Fruit fly (Drosophila melanogaster) whole organism, embryonic: ENCODE results near the gene RpS12.

Experiments
- Atf-2 ChIP-seq: fragments of 200-800 bp; sonication (Bioruptor generic); optimal IDR thresholded peaks from 2 replicates; lab custom pipeline; 2016; ENCODE audit warnings: missing biosample characterization, missing genetic modification characterization
- BEAF-32 ChIP-seq: fragments of 200-800 bp; sonication (Bioruptor generic); optimal IDR thresholded peaks from 3 replicates; lab custom pipeline; 2017; ENCODE audit warnings: missing biosample characterization, missing genetic modification characterization, mild to moderate bottlenecking, moderate library complexity, missing genetic modification reagents
- CG10209 ChIP-seq: fragments of 200-800 bp; sonication (Bioruptor generic); optimal IDR thresholded peaks from 3 replicates; lab custom pipeline; 2017; ENCODE audit warnings: missing biosample characterization, mild to moderate bottlenecking, missing genetic modification characterization, missing genetic modification reagents
- CG11085 ChIP-seq: fragments of 200-800 bp; sonication (Bioruptor generic); IDR thresholded peaks from 2 replicates; pipeline ENCODE4 v1.3.6; 2022; ENCODE audit warnings: missing biosample characterization, missing genetic modification characterization
- CG11504 ChIP-seq: fragments of 200-800 bp; sonication (Bioruptor generic); optimal IDR thresholded peaks from 3 replicates; lab custom pipeline; 2019; ENCODE audit warnings: missing biosample characterization, mild to moderate bottlenecking, missing genetic modification characterization, moderate library complexity
- CG12391 ChIP-seq: fragments of 200-800 bp; sonication (Bioruptor generic); optimal IDR thresholded peaks from 3 replicates; lab custom pipeline; 2018; ENCODE audit warnings: missing biosample characterization, mild to moderate bottlenecking, missing genetic modification characterization, moderate library complexity
- CG13624 ChIP-seq: fragments of 200-800 bp; sonication (Bioruptor generic); optimal IDR thresholded peaks from 2 replicates; lab custom pipeline; 2016; ENCODE audit warnings: missing biosample characterization, missing genetic modification characterization
- CG14050 ChIP-seq: fragments of 200-800 bp; sonication (Bioruptor generic); IDR thresholded peaks from 3 replicates; pipeline ENCODE4 v1.3.6; 2022; ENCODE audit warnings: missing biosample characterization, missing genetic modification characterization
- CG14710 ChIP-seq: fragments of 200-800 bp; sonication (Bioruptor generic); optimal IDR thresholded peaks from 3 replicates; lab custom pipeline; 2019; ENCODE audit warnings: missing biosample characterization, mild to moderate bottlenecking, missing genetic modification characterization, moderate library complexity
- CG14965 ChIP-seq: fragments of 200-800 bp; sonication (Bioruptor generic); optimal IDR thresholded peaks from 2 replicates; lab custom pipeline; 2016; ENCODE audit warnings: missing biosample characterization, missing genetic modification characterization, borderline replicate concordance
- CG15479 ChIP-seq: fragments of 200-800 bp; sonication (Bioruptor generic); optimal IDR thresholded peaks from 3 replicates; lab custom pipeline; 2019; ENCODE audit warnings: missing biosample characterization, mild to moderate bottlenecking, missing genetic modification characterization, moderate library complexity
- CG15601 ChIP-seq: fragments of 200-800 bp; sonication (Bioruptor generic); optimal IDR thresholded peaks from 3 replicates; lab custom pipeline; 2019; ENCODE audit warnings: missing biosample characterization, mild to moderate bottlenecking, missing genetic modification characterization, moderate library complexity
- CG17361 ChIP-seq: fragments of 200-800 bp; sonication (Bioruptor generic); IDR thresholded peaks from 3 replicates; pipeline ENCODE4 v1.3.6; 2022; ENCODE audit warnings: missing biosample characterization, missing genetic modification characterization
- CG2678 ChIP-seq: fragments of 200-800 bp; sonication (Bioruptor generic); optimal IDR thresholded peaks from 3 replicates; lab custom pipeline; 2019; ENCODE audit warnings: missing biosample characterization, mild to moderate bottlenecking, missing genetic modification characterization, moderate library complexity
- CG2875 ChIP-seq: fragments of 200-800 bp; sonication (Bioruptor generic); optimal IDR thresholded peaks from 2 replicates; lab custom pipeline; 2017; ENCODE audit warnings: missing biosample characterization, mild to moderate bottlenecking, missing genetic modification characterization, missing genetic modification reagents
- CG33557 ChIP-seq: fragments of 200-800 bp; sonication (Bioruptor generic); optimal IDR thresholded peaks from 2 replicates; lab custom pipeline; 2019; ENCODE audit warnings: missing biosample characterization, mild to moderate bottlenecking, missing genetic modification characterization, moderate library complexity
- CG3995 ChIP-seq: fragments of 200-800 bp; sonication (Bioruptor generic); optimal IDR thresholded peaks from 3 replicates; lab custom pipeline; 2016; ENCODE audit warnings: missing biosample characterization, missing genetic modification characterization
- CG4404 ChIP-seq: fragments of 200-800 bp; sonication (Bioruptor generic); IDR thresholded peaks from 2 replicates; pipeline ENCODE4 v1.3.6; 2022; ENCODE audit warnings: missing biosample characterization, missing genetic modification characterization
- CG8290 ChIP-seq, 3 experiments: fragments of 200-800 bp; sonication (Bioruptor generic); optimal IDR thresholded peaks; 2 replicates each; lab custom pipeline; 2016 to 2019; ENCODE audit warnings: missing biosample characterization in 3 of 3, missing genetic modification characterization in 3 of 3, mild to moderate bottlenecking in 2 of 3, moderate library complexity in 1 of 3
- CG8388 ChIP-seq: fragments of 200-800 bp; sonication (Bioruptor generic); optimal IDR thresholded peaks from 2 replicates; lab custom pipeline; 2019; ENCODE audit warnings: missing biosample characterization, mild to moderate bottlenecking, missing genetic modification characterization, moderate library complexity
- CG9437 ChIP-seq: fragments of 200-800 bp; sonication (Bioruptor generic); optimal IDR thresholded peaks from 2 replicates; lab custom pipeline; 2018; ENCODE audit warnings: missing biosample characterization, mild to moderate bottlenecking, missing genetic modification characterization
- Dip2 ChIP-seq: fragments of 200-800 bp; sonication (Bioruptor generic); IDR thresholded peaks from 2 replicates; pipeline ENCODE4 v1.3.6; 2022; ENCODE audit warnings: missing biosample characterization, missing genetic modification characterization
- Doc2 ChIP-seq: fragments of 200-800 bp; sonication (Bioruptor generic); IDR thresholded peaks from 2 replicates; pipeline ENCODE4 v1.3.6; 2022; ENCODE audit warnings: missing biosample characterization, missing genetic modification characterization
- HmgZ ChIP-seq: fragments of 200-800 bp; sonication (Bioruptor generic); optimal IDR thresholded peaks from 2 replicates; lab custom pipeline; 2018; ENCODE audit warnings: missing biosample characterization, mild to moderate bottlenecking, missing genetic modification characterization
- Hr3 ChIP-seq: fragments of 200-800 bp; sonication (Bioruptor generic); optimal IDR thresholded peaks from 3 replicates; lab custom pipeline; 2016; ENCODE audit warnings: missing biosample characterization, missing genetic modification characterization
- Hr51 ChIP-seq, 2 experiments: fragments of 200-800 bp; sonication (Bioruptor generic); optimal IDR thresholded peaks; 2 replicates in 1 of 2; 3 replicates in 1 of 2; lab custom pipeline; 2016 to 2018; ENCODE audit warnings: missing biosample characterization in 2 of 2, missing genetic modification characterization in 2 of 2, mild to moderate bottlenecking in 1 of 2, moderate library complexity in 1 of 2
- Mad ChIP-seq: fragments of 200-800 bp; sonication (Bioruptor generic); optimal IDR thresholded peaks from 2 replicates; lab custom pipeline; 2016; ENCODE audit warnings: missing biosample characterization, missing genetic modification characterization
- Med ChIP-seq: fragments of 200-800 bp; sonication (Bioruptor generic); peaks from one replicate; lab custom pipeline; 2016; ENCODE audit warnings: missing biosample characterization, missing genetic modification characterization, mild to moderate bottlenecking, inconsistent platforms, moderate library complexity
- Mes4 ChIP-seq: fragments of 200-800 bp; sonication (Bioruptor generic); optimal IDR thresholded peaks from 2 replicates; lab custom pipeline; 2016; ENCODE audit warnings: missing biosample characterization, missing genetic modification characterization
- Pdp1 ChIP-seq, 2 experiments: fragments of 200-800 bp; sonication (Bioruptor generic); optimal IDR thresholded peaks; 3 replicates each; lab custom pipeline; 2016; ENCODE audit warnings: missing biosample characterization in 2 of 2, missing genetic modification characterization in 2 of 2, mild to moderate bottlenecking in 1 of 2, moderate library complexity in 1 of 2
- Spps ChIP-seq: fragments of 200-800 bp; sonication (Bioruptor generic); optimal IDR thresholded peaks from 2 replicates; lab custom pipeline; 2018; ENCODE audit warnings: missing biosample characterization, mild to moderate bottlenecking, missing genetic modification characterization
- ac ChIP-seq: fragments of 200-800 bp; sonication (Bioruptor generic); optimal IDR thresholded peaks from 3 replicates; lab custom pipeline; 2017; ENCODE audit warnings: missing biosample characterization, mild to moderate bottlenecking, missing genetic modification characterization
- ap ChIP-seq: fragments of 200-800 bp; sonication (Bioruptor generic); IDR thresholded peaks from 2 replicates; pipeline ENCODE4 v1.3.6; 2022; ENCODE audit warnings: missing biosample characterization, missing genetic modification characterization
- bsh ChIP-seq, 2 experiments: fragments of 200-800 bp; sonication (Bioruptor generic); optimal IDR thresholded peaks; 2 replicates each; lab custom pipeline; 2017 to 2018; ENCODE audit warnings: mild to moderate bottlenecking in 2 of 2, missing biosample characterization in 2 of 2, missing genetic modification characterization in 2 of 2, moderate library complexity in 1 of 2
- dpn ChIP-seq, 2 experiments: fragments of 200-800 bp; sonication (Bioruptor generic); optimal IDR thresholded peaks; 3 replicates each; lab custom pipeline; 2016; ENCODE audit warnings: missing biosample characterization in 2 of 2, missing genetic modification characterization in 2 of 2
- gro ChIP-seq: fragments of 200-800 bp; sonication (Bioruptor generic); optimal IDR thresholded peaks from 2 replicates; lab custom pipeline; 2016; ENCODE audit warnings: missing biosample characterization, missing genetic modification characterization
- kah ChIP-seq: fragments of 200-800 bp; sonication (Bioruptor generic); optimal IDR thresholded peaks from 2 replicates; lab custom pipeline; 2018; ENCODE audit warnings: missing biosample characterization, mild to moderate bottlenecking, missing genetic modification characterization
- kni ChIP-seq: fragments of 200-800 bp; sonication (Bioruptor generic); optimal IDR thresholded peaks from 3 replicates; lab custom pipeline; 2017; ENCODE audit warnings: mild to moderate bottlenecking, missing biosample characterization, missing genetic modification reagents, missing genetic modification characterization
- lov ChIP-seq, 2 experiments: fragments of 200-800 bp in 1 of 2; fragments of >200 bp in 1 of 2; sonication (Bioruptor generic) in 1 of 2; IDR thresholded peaks in 1 of 2; optimal IDR thresholded peaks in 1 of 2; 2 replicates in 1 of 2; 3 replicates in 1 of 2; pipeline versions ENCODE4 v1.3.6 to Lab custom; 2017 to 2022; ENCODE audit warnings: missing biosample characterization in 1 of 2, missing genetic modification characterization in 1 of 2
- mld ChIP-seq: fragments of 200-800 bp; sonication (Bioruptor generic); IDR thresholded peaks from 3 replicates; pipeline ENCODE4 v1.3.6; 2022; ENCODE audit warnings: missing biosample characterization, missing genetic modification characterization; ENCODE audit not compliant: partially characterized antibody
- odd ChIP-seq: fragments of 200-800 bp; sonication (Bioruptor generic); optimal IDR thresholded peaks from 2 replicates; lab custom pipeline; 2017; ENCODE audit warnings: missing biosample characterization, mild to moderate bottlenecking, missing genetic modification characterization
- prd ChIP-seq, 3 experiments: fragments of >200 bp in 2 of 3; fragments of 200-800 bp in 1 of 3; sonication (Bioruptor generic) in 1 of 3; optimal IDR thresholded peaks in 2 of 3; IDR thresholded peaks in 1 of 3; 2 replicates in 2 of 3; 3 replicates in 1 of 3; pipeline versions ENCODE4 v1.3.6 to Lab custom; 2017 to 2022; ENCODE audit warnings: missing biosample characterization in 1 of 3, missing genetic modification characterization in 1 of 3
- sc ChIP-seq, 3 experiments: fragments of >200 bp in 2 of 3; fragments of 200-800 bp in 1 of 3; sonication (Bioruptor generic) in 1 of 3; optimal IDR thresholded peaks; 2 replicates in 2 of 3; 3 replicates in 1 of 3; lab custom pipeline; 2017; ENCODE audit warnings: mild to moderate bottlenecking in 1 of 3, missing biosample characterization in 1 of 3, missing genetic modification characterization in 1 of 3, missing genetic modification reagents in 1 of 3
- sqz ChIP-seq: fragments of 200-800 bp; sonication (Bioruptor generic); optimal IDR thresholded peaks from 3 replicates; lab custom pipeline; 2018; ENCODE audit warnings: missing biosample characterization, mild to moderate bottlenecking, missing genetic modification characterization
- trem ChIP-seq: fragments of 200-800 bp; optimal IDR thresholded peaks from 3 replicates; lab custom pipeline; 2019; ENCODE audit warnings: missing biosample characterization, mild to moderate bottlenecking, missing genetic modification characterization, moderate library complexity
- zen2 ChIP-seq: fragments of 200-800 bp; sonication (Bioruptor generic); IDR thresholded peaks from 3 replicates; pipeline ENCODE4 v1.3.6; 2022; ENCODE audit warnings: missing biosample characterization, missing genetic modification characterization; ENCODE audit not compliant: partially characterized antibody
- zfh1 ChIP-seq: fragments of 200-800 bp; sonication (Bioruptor generic); IDR thresholded peaks from 3 replicates; pipeline ENCODE4 v1.3.6; 2022; ENCODE audit warnings: missing biosample characterization, missing genetic modification characterization

Gene RpS12

dm6 chr3L:13068293-13068692 lies 45.1 kb downstream of the RpS12 start (continued):
- TF ChIP-seq Dip2 (GFP tag; lab: Robert Waterston, UW) (no peak), kni (GFP tag; lab: Kevin White, UChicago) (no peak), kah (no peak), Pdp1 (GFP tag; optimal IDR thresholded peaks at IDR 0.05; lab: Kevin White, UChicago) (peak in 1 of 2 experiments; percentile 13), Hr51 (GFP tag; optimal IDR thresholded peaks at IDR 0.05; lab: Kevin White, UChicago) (peak in 1 of 2 experiments; percentile 7), CG15601 (tag; lab: Kevin White, UChicago) (peak; percentile 14), bsh (GFP tag; optimal IDR thresholded peaks at IDR 0.05; lab: Kevin White, UChicago) (peak in 1 of 2 experiments; percentile 60), sqz (GFP tag; lab: Kevin White, UChicago) (no peak), Atf-2 (GFP tag; lab: Kevin White, UChicago) (no peak), CG14050 (GFP tag; lab: Robert Waterston, UW) (no peak), ap (no peak), CG14965 (GFP tag; lab: Kevin White, UChicago) (no peak), zfh1 (GFP tag; lab: Robert Waterston, UW) (0 out of 3 replicates have a peak, but pooled peaks have one; percentile 31), CG12391 (tag; lab: Kevin White, UChicago) (peak; percentile 70), CG8290 (GFP tag; optimal IDR thresholded peaks at IDR 0.05; lab: Kevin White, UChicago) (peak; percentile 24), CG8290 (tag; optimal IDR thresholded peaks at IDR 0.05; lab: Kevin White, UChicago) (no peak), CG17361 (GFP tag; lab: Robert Waterston, UW) (peak; percentile 35; the same call in 1 of the 3 replicates), sc (optimal IDR thresholded peaks at IDR 0.05; lab: Kevin White, UChicago) (no peak), sc (GFP tag; optimal IDR thresholded peaks at IDR 0.05; lab: Kevin White, UChicago) (peak; percentile 3), Mes4 (GFP tag; lab: Kevin White, UChicago) (no peak), Doc2 (GFP tag; lab: Robert Waterston, UW) (no peak), gro (GFP tag; lab: Kevin White, UChicago) (no peak), Hr3 (GFP tag; lab: Kevin White, UChicago) (peak; percentile 14), CG3995 (GFP tag; lab: Kevin White, UChicago) (no peak), CG15479 (peak; percentile 5), Med (peak; percentile 45), ac (GFP tag; lab: Kevin White, UChicago) (peak; percentile 33), Mad (no peak), HmgZ (tag; lab: Kevin White, UChicago) (no peak), trem (tag; lab: Kevin White, UChicago) (peak; percentile 22), CG11504 (tag; lab: Kevin White, UChicago) (peak; percentile 10), CG10209 (GFP tag; lab: Kevin White, UChicago) (peak; percentile 32), CG8388 (GFP tag; lab: Kevin White, UChicago) (peak; percentile 64), CG11085 (no peak), CG14710 (peak; percentile 67), zen2 (GFP tag; lab: Robert Waterston, UW) (no peak), odd (GFP tag; lab: Kevin White, UChicago) (no peak), prd (optimal IDR thresholded peaks at IDR 0.05; lab: Kevin White, UChicago) (no peak), prd (GFP tag; IDR thresholded peaks at IDR 0.05; lab: Robert Waterston, UW) (peak; percentile 38; the same call in 1 of the 3 replicates), mld (no peak), CG4404 (GFP tag; lab: Robert Waterston, UW) (peak; percentile 50), CG2875 (no peak), CG2678 (tag; lab: Kevin White, UChicago) (peak; percentile 15), CG33557 (GFP tag; lab: Kevin White, UChicago) (peak; percentile 46), CG9437 (GFP tag; lab: Kevin White, UChicago) (no peak), CG13624 (GFP tag; lab: Kevin White, UChicago) (no peak), dpn (GFP tag; optimal IDR thresholded peaks at IDR 0.05; lab: Kevin White, UChicago) (no peak), BEAF-32 (GFP tag; lab: Kevin White, UChicago) (no peak), lov (optimal IDR thresholded peaks at IDR 0.05; lab: Kevin White, UChicago) (no peak), lov (GFP tag; IDR thresholded peaks at IDR 0.05; lab: Robert Waterston, UW) (peak; percentile 56; the same call in 1 of the 3 replicates), Spps (tag; lab: Kevin White, UChicago) (peak; percentile 19)
